Worm (Caenorhabditis elegans): Measurements from ENCODE around the gene F07C6.6.

DNA sequence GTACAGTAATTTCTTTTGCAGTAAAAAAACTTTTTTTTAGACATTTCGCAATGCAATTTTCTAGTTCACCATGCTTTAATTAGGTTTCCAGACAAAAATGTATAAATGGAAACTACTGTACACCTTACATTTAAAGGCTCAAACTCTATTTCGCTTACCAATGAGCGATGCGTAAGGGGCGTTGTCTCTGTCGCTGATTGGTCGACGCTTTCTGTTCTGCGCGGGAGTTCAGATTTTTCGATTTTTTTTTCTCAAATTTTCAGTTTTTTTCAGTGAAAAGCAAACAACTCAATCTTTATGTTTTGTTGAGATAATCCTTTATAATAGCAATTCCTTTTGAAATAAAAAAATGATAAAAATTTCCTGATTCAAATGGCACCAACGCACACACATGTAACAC lies 38.4 kb upstream of the F07C6.6 start:
- TF ChIP-seq ztf-29 (GFP tag; IDR thresholded peaks at IDR 0.05) (no peak), T22C8.4 (GFP tag; IDR thresholded peaks at IDR 0.05) (no peak), tab-1 (GFP tag; IDR thresholded peaks at IDR 0.05) (no peak), med-1 (GFP tag; optimal IDR thresholded peaks at IDR 0.05; ENCODE audit: insufficient read depth) (no peak)
